Fruit fly (Drosophila melanogaster): Measurements from ENCODE around the gene CG1116.

dm6 chr3R:5175944-5176343, 43.5 kb upstream of the CG1116 start:
- TF ChIP-seq CG10543 (GFP tag; optimal IDR thresholded peaks at IDR 0.05) (no peak), CG6854 (GFP tag; optimal IDR thresholded peaks at IDR 0.05) (no peak), Ravus (GFP tag; IDR thresholded peaks at IDR 0.05) (no peak), Mrtf (GFP tag; IDR thresholded peaks at IDR 0.05) (no peak), oc (tag; optimal IDR thresholded peaks at IDR 0.05) (no peak), CG17186 (GFP tag; optimal IDR thresholded peaks at IDR 0.05) (no peak), chif (GFP tag; optimal IDR thresholded peaks at IDR 0.05) (no peak)
